Worm (Caenorhabditis elegans) whole organism, young adult: ENCODE measurements around the gene dhs-27.

Experiments
- tlf-1 ChIP-seq: fragments of 200-800 bp; sonication (Bioruptor generic); optimal IDR thresholded peaks from 2 replicates; lab custom pipeline; 2018; ENCODE audit warnings: mild to moderate bottlenecking, missing genetic modification characterization, missing compliant biosample characterization
- xnd-1 ChIP-seq: sonication (generic microtip); optimal IDR thresholded peaks from 2 replicates; lab custom pipeline; 2016; ENCODE audit warnings: missing genotype, missing genetic modification reagents, missing genetic modification characterization, missing compliant biosample characterization

DNA sequence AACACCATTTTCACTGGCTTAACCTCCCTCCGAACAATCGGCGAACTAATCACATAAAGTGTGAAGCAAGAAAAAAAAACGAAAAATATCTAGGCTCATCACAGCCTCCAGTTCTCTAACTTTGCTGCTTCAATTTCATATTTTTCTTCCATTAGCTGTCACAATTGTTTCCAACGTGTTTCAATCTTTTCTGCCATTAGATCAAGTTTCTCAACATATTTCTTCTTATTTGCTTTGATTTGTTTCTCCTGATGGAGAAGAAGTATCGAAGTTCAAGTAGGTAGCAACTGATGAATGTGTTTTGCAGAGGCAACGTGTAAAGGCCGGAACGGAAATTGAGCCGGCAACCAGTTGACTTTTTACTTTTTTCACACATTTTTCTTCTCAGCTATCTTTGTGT is 34.3 kb downstream of the dhs-27 start, which contains the start of gene ZK563.7:
- TF ChIP-seq xnd-1 (tag; lab: Kevin White, UChicago): no peak
- TF ChIP-seq tlf-1: no peak
